Worm (Caenorhabditis elegans) whole organism, early embryonic: Measurements from ENCODE around the gene R10H10.3.

Source experiments
- F13C5.2 ChIP-seq: sonication (generic microtip); optimal IDR thresholded peaks from 2 replicates; lab custom pipeline; 2017; ENCODE audit warnings: mild to moderate bottlenecking, missing genetic modification characterization, inconsistent platforms, missing compliant biosample characterization
- ama-1 ChIP-seq: fragments of 150-350 bp; optimal IDR thresholded peaks from 2 replicates; lab custom pipeline; 2014
- flt-1 ChIP-seq: fragments of 200-800 bp; sonication (Bioruptor generic); IDR thresholded peaks from 2 replicates; pipeline ENCODE4 v1.3.6; 2022; ENCODE audit warnings: missing genetic modification characterization, missing compliant biosample characterization
- hmg-4 ChIP-seq: fragments of 200-800 bp; sonication (Bioruptor generic); optimal IDR thresholded peaks from 2 replicates; lab custom pipeline; 2018; ENCODE audit warnings: mild to moderate bottlenecking, missing genetic modification characterization, missing compliant biosample characterization
- hnd-1 ChIP-seq: sonication (generic microtip); optimal IDR thresholded peaks from 2 replicates; lab custom pipeline; 2016; ENCODE audit warnings: missing genetic modification characterization, missing compliant biosample characterization
- pes-1 ChIP-seq: fragments of 200-800 bp; sonication (Bioruptor generic); IDR thresholded peaks from 2 replicates; pipeline ENCODE4 v1.3.6; 2022; ENCODE audit warnings: missing genetic modification reagents, missing genetic modification characterization, missing compliant biosample characterization
- tbx-37 ChIP-seq: fragments of 200-800 bp; sonication (Bioruptor generic); conservative IDR thresholded peaks from 2 replicates; pipeline ENCODE4 v1.3.6; 2022; ENCODE audit warnings: missing genetic modification reagents, missing genetic modification characterization, missing compliant biosample characterization

ce11 chrIV:10398244-10398643 lies 9.9 kb downstream of the R10H10.3 start:
- TF ChIP-seq ama-1 (lab: Kevin White, UChicago) (no peak), F13C5.2 (tag; lab: Kevin White, UChicago) (no peak), hmg-4 (GFP tag; lab: Kevin White, UChicago) (no peak), pes-1 (no peak), flt-1 (GFP tag; lab: Robert Waterston, UW) (no peak), hnd-1 (no peak), tbx-37 (no peak)
